Fruit fly (Drosophila melanogaster): ENCODE results near the gene Pfdn1.

dm6 chr2L:6110781-6111180 lies 41.9 kb downstream of the Pfdn1 start:
- no peak for TF ChIP-seq Dll (optimal IDR thresholded peaks at IDR 0.05)
- TF ChIP-seq usp (GFP tag; optimal IDR thresholded peaks at IDR 0.05), result no peak
- no peak for TF ChIP-seq psq (optimal IDR thresholded peaks at IDR 0.05)
- TF ChIP-seq CG8478 (optimal IDR thresholded peaks at IDR 0.05), result no peak
